Worm (Caenorhabditis elegans): Measurements from ENCODE around the gene mlck-1.

mlck-1 gene

DNA sequence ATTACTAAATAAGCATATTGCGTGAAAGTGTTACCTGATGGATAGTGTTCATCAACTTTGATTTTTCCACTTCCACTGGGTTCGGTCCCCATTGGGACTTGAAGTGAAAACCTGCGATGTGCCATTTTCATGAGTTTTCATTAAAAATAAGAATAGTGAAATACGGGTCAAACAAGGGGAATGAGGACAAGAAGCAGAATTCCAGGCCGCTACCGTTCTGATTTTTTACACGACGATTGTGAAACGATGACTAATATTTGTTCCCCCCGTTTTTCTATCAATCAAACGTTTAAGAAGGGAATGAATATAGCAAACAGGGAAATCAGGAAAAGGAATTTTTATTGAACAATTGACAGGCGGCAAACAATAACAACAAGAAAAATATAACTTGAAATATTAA lies at the start of gene mlck-1:
TSS of gene mlck-1 (minus strand) at position 101 of the 400 bp plus-strand sequence.
- TF ChIP-seq R02D3.7 (tag; optimal IDR thresholded peaks at IDR 0.05) = no peak
- TF ChIP-seq unc-39 (tag; optimal IDR thresholded peaks at IDR 0.05) = no peak
- no peak for TF ChIP-seq sma-3 (GFP tag; optimal IDR thresholded peaks at IDR 0.05)

DNA sequence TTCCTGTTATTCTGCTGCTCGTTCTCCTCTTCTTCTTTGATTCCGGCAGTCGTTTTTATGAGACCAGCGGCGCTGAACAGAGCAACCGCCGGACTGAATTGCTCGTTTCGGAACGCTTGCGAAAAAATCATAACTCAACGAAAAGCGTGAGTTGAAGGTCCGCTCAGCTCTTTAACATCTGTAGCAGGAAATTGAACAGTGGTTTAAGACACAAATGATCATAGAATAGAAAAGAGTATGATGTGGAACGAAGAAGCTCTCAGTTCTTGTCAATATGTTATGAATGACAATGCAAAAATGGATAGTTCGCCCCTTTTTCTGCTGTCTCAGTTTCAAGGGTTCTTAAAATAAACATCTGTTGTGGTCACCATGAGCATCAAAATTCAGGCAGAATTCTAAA lies 44.1 kb upstream of the mlck-1 start:
- no peak for TF ChIP-seq zag-1 (tag; optimal IDR thresholded peaks at IDR 0.05)
- TF ChIP-seq sma-9 (GFP tag; optimal IDR thresholded peaks at IDR 0.05) = no peak
- no peak for TF ChIP-seq sma-9 (tag; optimal IDR thresholded peaks at IDR 0.05)
- no peak for TF ChIP-seq egl-27 (tag; optimal IDR thresholded peaks at IDR 0.05)
- TF ChIP-seq dmd-4 (tag; optimal IDR thresholded peaks at IDR 0.05) = no peak
- TF ChIP-seq mdl-1 (tag; optimal IDR thresholded peaks at IDR 0.05) = no peak
- TF ChIP-seq mab-5 (tag; optimal IDR thresholded peaks at IDR 0.05) = no peak
- TF ChIP-seq crh-2 (tag; optimal IDR thresholded peaks at IDR 0.05) = no peak

DNA sequence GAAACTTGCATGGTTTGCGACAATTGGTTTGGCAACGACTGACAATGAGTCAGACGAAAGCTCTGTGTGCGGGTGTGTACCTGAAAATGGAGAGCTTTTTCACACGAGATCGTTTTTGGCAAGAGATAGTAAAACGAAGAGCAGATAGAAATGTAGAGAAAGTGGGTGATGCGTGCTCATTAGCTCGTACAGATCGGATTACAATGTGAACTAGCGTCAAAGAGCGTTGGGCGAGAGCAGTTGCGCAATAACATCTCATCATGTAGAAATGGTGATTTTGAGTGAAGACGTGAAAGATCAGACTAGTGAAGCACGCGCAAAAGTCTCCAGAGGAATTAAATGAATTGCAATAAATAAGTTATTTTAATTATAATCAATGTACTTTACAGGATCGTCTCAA lies 25.6 kb upstream of the mlck-1 start, which contains the start of gene flp-2:
TSS of gene flp-2 (minus strand) at position 101 of the 400 bp plus-strand sequence.
- TF ChIP-seq lin-39 (tag; optimal IDR thresholded peaks at IDR 0.05) = no peak
- no peak for TF ChIP-seq nhr-11 (tag; optimal IDR thresholded peaks at IDR 0.05)
- no peak for TF ChIP-seq lin-11 (tag; optimal IDR thresholded peaks at IDR 0.05)

DNA sequence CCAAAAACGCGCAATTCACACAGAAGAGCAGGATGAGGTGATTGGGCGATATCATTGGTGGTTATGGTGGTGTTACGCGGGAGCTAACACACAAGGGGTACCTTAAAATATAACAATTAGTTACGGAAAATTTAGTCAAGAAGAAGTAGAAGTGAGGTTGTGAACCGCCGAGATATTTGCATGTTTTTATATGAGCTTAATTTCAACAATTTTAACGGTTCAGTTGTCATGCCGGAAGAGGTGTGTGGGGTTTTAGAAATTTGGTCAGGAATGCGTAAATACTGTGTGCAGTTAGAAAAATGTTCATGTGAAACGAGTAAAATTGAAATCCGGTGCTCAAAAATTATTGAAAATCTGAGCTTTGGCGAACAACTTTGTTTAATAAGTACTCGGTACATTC lies 23.3 kb upstream of the mlck-1 start, which contains the start of gene flp-3:
TSS of gene flp-3 (minus strand) at position 101 of the 400 bp plus-strand sequence.
- TF ChIP-seq gmeb-1 (tag; optimal IDR thresholded peaks at IDR 0.05) = no peak
- TF ChIP-seq sma-3 (GFP tag; optimal IDR thresholded peaks at IDR 0.05) = no peak
- TF ChIP-seq F13H6.1 (tag; optimal IDR thresholded peaks at IDR 0.05) = no peak
- no peak for TF ChIP-seq egl-27 (tag; optimal IDR thresholded peaks at IDR 0.05)
- no peak for TF ChIP-seq nhr-129 (tag; optimal IDR thresholded peaks at IDR 0.05)

DNA sequence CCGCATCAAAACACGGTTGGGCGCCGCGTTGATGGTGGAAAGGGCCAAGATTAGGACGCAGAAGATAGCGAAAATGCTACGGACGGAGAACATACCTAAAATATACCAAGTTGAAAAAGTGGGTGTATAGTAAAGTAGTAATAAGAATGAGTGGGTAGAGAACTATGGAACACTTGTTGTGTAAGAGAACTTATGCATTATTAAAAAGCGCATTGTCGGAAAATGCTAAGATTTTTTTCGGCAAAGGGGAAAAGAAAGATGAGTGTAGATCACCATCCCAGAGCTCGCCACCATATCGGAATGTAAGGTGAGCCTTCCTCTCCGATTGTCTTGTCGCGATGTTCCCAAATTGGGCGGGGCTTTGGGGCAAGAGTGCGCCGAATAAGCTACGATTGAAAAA lies 18.3 kb upstream of the mlck-1 start, which contains the start of gene flp-28:
TSS of gene flp-28 (minus strand) at position 101 of the 400 bp plus-strand sequence.
- TF ChIP-seq alr-1 (tag; optimal IDR thresholded peaks at IDR 0.05) (no peak), lin-13 (GFP tag; optimal IDR thresholded peaks at IDR 0.05) (no peak), nhr-12 (tag; optimal IDR thresholded peaks at IDR 0.05) (no peak)

DNA sequence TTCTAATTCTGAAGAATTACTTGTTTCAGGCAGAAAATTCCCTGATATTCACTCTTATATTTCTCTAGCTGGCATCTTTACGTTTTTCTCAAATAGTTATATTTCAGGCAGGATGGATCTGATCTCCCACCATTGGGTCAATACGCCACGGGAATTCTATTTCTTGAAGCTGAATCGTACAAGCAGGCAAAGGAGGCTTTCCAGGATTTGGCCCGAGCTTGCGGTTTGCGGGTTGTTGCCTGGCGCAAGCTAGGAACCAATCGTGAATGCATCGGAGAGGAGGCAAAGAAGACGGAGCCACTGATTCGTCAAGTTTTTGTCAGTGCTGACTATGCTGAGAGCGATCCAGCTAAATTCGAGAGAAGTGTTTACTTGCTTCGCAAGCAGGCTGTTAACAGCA lies 15.5 kb upstream of the mlck-1 start:
- TF ChIP-seq ama-1 (optimal IDR thresholded peaks at IDR 0.05) (no peak), mab-5 (tag; optimal IDR thresholded peaks at IDR 0.05) (no peak), elt-1 (tag; optimal IDR thresholded peaks at IDR 0.05) (no peak), ztf-4 (tag; optimal IDR thresholded peaks at IDR 0.05) (no peak), unc-55 (GFP tag; optimal IDR thresholded peaks at IDR 0.05) (no peak), zag-1 (tag; optimal IDR thresholded peaks at IDR 0.05) (no peak), nhr-12 (tag; optimal IDR thresholded peaks at IDR 0.05) (no peak), sma-9 (GFP tag; optimal IDR thresholded peaks at IDR 0.05) (no peak), sma-9 (tag; optimal IDR thresholded peaks at IDR 0.05) (no peak), nhr-129 (tag; optimal IDR thresholded peaks at IDR 0.05) (no peak), R02D3.7 (tag; optimal IDR thresholded peaks at IDR 0.05) (no peak), blmp-1 (tag; optimal IDR thresholded peaks at IDR 0.05; ENCODE audit: insufficient read depth) (no peak), crh-2 (tag; optimal IDR thresholded peaks at IDR 0.05) (no peak), skn-1 (tag; optimal IDR thresholded peaks at IDR 0.05) (no peak)

- TF ChIP-seq lsy-2 (tag; optimal IDR thresholded peaks at IDR 0.05) = peak in 1 of 2 experiments; percentile 21
- TF ChIP-seq crh-2 (tag; optimal IDR thresholded peaks at IDR 0.05) = peak; percentile 79
- peak; percentile 63 for TF ChIP-seq nhr-21 (tag; optimal IDR thresholded peaks at IDR 0.05)
- TF ChIP-seq C34F6.9 (tag; optimal IDR thresholded peaks at IDR 0.05) = no peak
- peak; percentile 73 for TF ChIP-seq sma-3 (GFP tag; optimal IDR thresholded peaks at IDR 0.05)
- peak in 1 of 2 experiments; percentile 20 for TF ChIP-seq mdl-1 (tag; optimal IDR thresholded peaks at IDR 0.05)
- TF ChIP-seq nhr-77 (tag; optimal IDR thresholded peaks at IDR 0.05) = no peak
- TF ChIP-seq F13H6.1 (tag; optimal IDR thresholded peaks at IDR 0.05) = peak; percentile 87
- TF ChIP-seq nhr-129 (tag; optimal IDR thresholded peaks at IDR 0.05) = peak; percentile 21
- TF ChIP-seq Y55F3AM.14 (GFP tag; optimal IDR thresholded peaks at IDR 0.05) = no peak
- TF ChIP-seq fos-1 (tag; optimal IDR thresholded peaks at IDR 0.05) = peak; percentile 39
- peak; percentile 40 for TF ChIP-seq gmeb-1 (tag; optimal IDR thresholded peaks at IDR 0.05)
- no peak for TF ChIP-seq zag-1 (tag; optimal IDR thresholded peaks at IDR 0.05)
- peak; percentile 85 for TF ChIP-seq sma-9 (GFP tag; optimal IDR thresholded peaks at IDR 0.05)
- TF ChIP-seq sma-9 (tag; optimal IDR thresholded peaks at IDR 0.05) = no peak
These were observed 14.6 kb upstream of the mlck-1 start, which contains the start of gene W07E11.1 for ce11 chrX:10084050-10084672. W07E11.1 (plus strand) TSS chrX:10084622.

Data from whole organism, L2 larva.